Fruit fly (Drosophila melanogaster): ENCODE measurements around the gene Tdrd3.

Tdrd3 gene

dm6 chr3L:14775711-14776660 lies 10.6 kb upstream of the Tdrd3 start, which contains the start of gene mop (continued):
- TF ChIP-seq sens-2 (GFP tag; IDR thresholded peaks at IDR 0.05) (no peak), CG34376 (GFP tag; optimal IDR thresholded peaks at IDR 0.05) (no peak), Awh (GFP tag; IDR thresholded peaks at IDR 0.05) (peak; percentile 43), CG3281 (GFP tag; optimal IDR thresholded peaks at IDR 0.05) (peak; percentile 43), Bteb2 (GFP tag; optimal IDR thresholded peaks at IDR 0.05) (peak; percentile 15), CG31365 (tag; optimal IDR thresholded peaks at IDR 0.05) (no peak), ro (GFP tag; IDR thresholded peaks at IDR 0.05) (no peak), NFAT (GFP tag; IDR thresholded peaks at IDR 0.05) (peak; percentile 70; the same call in 1 of the 2 replicates), hb (GFP tag; IDR thresholded peaks at IDR 0.05; ENCODE audit: partially characterized antibody) (no peak), CG14965 (GFP tag; optimal IDR thresholded peaks at IDR 0.05; ENCODE audit: borderline replicate concordance) (no peak), stwl (tag; optimal IDR thresholded peaks at IDR 0.05) (peak; percentile 55), Poxn (GFP tag; IDR thresholded peaks at IDR 0.05) (no peak), crp (GFP tag; optimal IDR thresholded peaks at IDR 0.05) (no peak), sisA (GFP tag; IDR thresholded peaks at IDR 0.05) (peak; percentile 37), CG4404 (GFP tag; IDR thresholded peaks at IDR 0.05) (no peak), CTCF (GFP tag; optimal IDR thresholded peaks at IDR 0.05) (no peak), onecut (GFP tag; IDR thresholded peaks at IDR 0.05) (0 out of 2 replicates have a peak, but pooled peaks have one; percentile 37)

DNA sequence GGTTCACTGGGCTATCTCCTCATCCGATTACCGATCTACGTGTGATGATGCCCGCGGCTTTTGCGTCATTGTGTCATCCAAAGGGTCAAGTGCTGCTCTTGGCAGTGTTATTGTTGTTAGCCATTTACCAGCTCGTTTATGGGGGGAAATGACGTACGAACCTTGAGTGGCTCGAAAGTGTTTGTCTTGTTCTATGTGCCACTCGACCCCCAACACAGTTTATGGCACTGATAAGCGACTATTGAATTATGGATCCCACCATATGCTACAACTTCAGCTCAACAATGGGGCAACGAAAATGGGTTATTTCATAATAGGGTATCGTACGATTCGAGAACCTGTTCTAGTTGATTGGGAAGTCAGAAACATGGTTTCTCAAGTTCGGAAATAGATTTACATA lies 7.3 kb upstream of the Tdrd3 start:
- TF ChIP-seq CG17829 (tag; optimal IDR thresholded peaks at IDR 0.05) (no peak), org-1 (GFP tag; optimal IDR thresholded peaks at IDR 0.05) (no peak), Kr (GFP tag; optimal IDR thresholded peaks at IDR 0.05) (no peak), trh (GFP tag; optimal IDR thresholded peaks at IDR 0.05) (no peak), dmrt11E (tag; optimal IDR thresholded peaks at IDR 0.05) (no peak), Dref (GFP tag; IDR thresholded peaks at IDR 0.05) (no peak), ash1 (GFP tag; optimal IDR thresholded peaks at IDR 0.05) (no peak), CG6272 (GFP tag; IDR thresholded peaks at IDR 0.05) (no peak), twi (tag; optimal IDR thresholded peaks at IDR 0.05) (peak; percentile 54), repo (GFP tag; optimal IDR thresholded peaks at IDR 0.05) (no peak), Med (GFP tag) (peak; percentile 73), kay (GFP tag; optimal IDR thresholded peaks at IDR 0.05) (no peak), CG30431 (GFP tag; optimal IDR thresholded peaks at IDR 0.05) (no peak), nerfin-2 (GFP tag; IDR thresholded peaks at IDR 0.05; ENCODE audit: partially characterized antibody) (no peak), run (tag; optimal IDR thresholded peaks at IDR 0.05) (no peak), CG6854 (GFP tag; optimal IDR thresholded peaks at IDR 0.05) (no peak), jing (GFP tag; optimal IDR thresholded peaks at IDR 0.05) (no peak), Lhr (GFP tag; optimal IDR thresholded peaks at IDR 0.05) (no peak), Lpt (GFP tag; optimal IDR thresholded peaks at IDR 0.05) (no peak), gsb-n (tag; optimal IDR thresholded peaks at IDR 0.05) (no peak), CG15011 (GFP tag; optimal IDR thresholded peaks at IDR 0.05) (no peak), Sry-δ (GFP tag; optimal IDR thresholded peaks at IDR 0.05) (no peak), E2f2 (GFP tag; IDR thresholded peaks at IDR 0.05) (no peak), zf30C (GFP tag; optimal IDR thresholded peaks at IDR 0.05) (no peak), danr (GFP tag; IDR thresholded peaks at IDR 0.05) (no peak), Jarid2 (GFP tag; optimal IDR thresholded peaks at IDR 0.05) (no peak), CG4730 (GFP tag; IDR thresholded peaks at IDR 0.05) (no peak), CG1832 (GFP tag; optimal IDR thresholded peaks at IDR 0.05) (no peak), unpg (GFP tag; optimal IDR thresholded peaks at IDR 0.05) (no peak), mirr (GFP tag; optimal IDR thresholded peaks at IDR 0.05) (peak; percentile 49), zfh2 (GFP tag; optimal IDR thresholded peaks at IDR 0.05) (no peak), tx (GFP tag; optimal IDR thresholded peaks at IDR 0.05) (no peak), Dek (tag; optimal IDR thresholded peaks at IDR 0.05) (no peak)
